Fruit fly (Drosophila melanogaster) whole organism: ENCODE measurements around the gene CG13063.

ENCODE experiments used
- CG8478 ChIP-seq: fragments of >200 bp; optimal IDR thresholded peaks from 2 replicates; lab custom pipeline; 2018; ENCODE audit warnings: inconsistent platforms
- Dll ChIP-seq: fragments of >200 bp; optimal IDR thresholded peaks from 2 replicates; lab custom pipeline; 2017
- usp ChIP-seq: fragments of >200 bp; optimal IDR thresholded peaks from 2 replicates; lab custom pipeline; 2017; ENCODE audit warnings: missing biosample characterization, missing genetic modification characterization, mixed read lengths

DNA sequence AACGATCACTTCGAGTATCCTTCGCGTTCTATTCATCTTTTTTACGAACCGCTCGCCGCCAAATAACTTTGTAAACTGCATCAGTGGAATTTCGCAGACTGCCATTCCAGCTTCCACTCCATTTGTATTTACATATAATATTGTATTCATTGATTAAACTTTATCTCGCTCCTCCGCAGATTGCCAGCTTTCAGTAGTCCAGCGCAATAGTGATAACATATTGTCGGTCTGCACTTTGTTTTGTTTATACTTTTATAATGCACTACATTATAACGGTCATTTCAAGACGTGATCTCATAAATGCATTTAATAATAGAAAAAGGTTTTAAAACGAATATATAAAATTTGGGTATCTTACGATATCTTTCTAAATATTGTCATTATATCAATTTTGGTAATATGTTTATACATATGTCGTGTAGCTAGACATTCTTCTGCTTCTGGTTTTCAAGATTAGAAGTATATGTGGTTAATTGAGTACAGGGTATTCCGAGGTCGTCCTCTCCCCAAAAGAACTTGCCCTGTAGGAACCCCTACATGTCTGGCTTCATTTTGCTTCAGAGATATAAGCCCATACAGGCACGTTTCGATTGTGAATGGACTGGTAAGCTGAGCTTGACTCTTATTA, 38.2 kb upstream of the CG13063 start, which contains the start of gene CG4950:
- TF ChIP-seq Dll = no peak
- TF ChIP-seq CG8478 = no peak
- TF ChIP-seq usp (GFP tag; lab: Kevin White, UChicago) = no peak
